Worm (Caenorhabditis elegans) whole organism, early embryonic: ENCODE measurements around the gene igcm-2.

Experiments
- B0310.2 ChIP-seq: sonication (generic microtip); optimal IDR thresholded peaks from 2 replicates; lab custom pipeline; 2016; ENCODE audit warnings: mild to moderate bottlenecking, missing genetic modification characterization, missing compliant biosample characterization
- F13C5.2 ChIP-seq: sonication (generic microtip); optimal IDR thresholded peaks from 2 replicates; lab custom pipeline; 2017; ENCODE audit warnings: mild to moderate bottlenecking, missing genetic modification characterization, inconsistent platforms, missing compliant biosample characterization
- aly-1 ChIP-seq: sonication (generic microtip); optimal IDR thresholded peaks from 2 replicates; lab custom pipeline; 2016; ENCODE audit warnings: missing genetic modification characterization, missing compliant biosample characterization
- ama-1 ChIP-seq: fragments of 150-350 bp; optimal IDR thresholded peaks from 2 replicates; lab custom pipeline; 2014
- ceh-13 ChIP-seq: fragments of 200-800 bp; sonication (Bioruptor generic); optimal IDR thresholded peaks from 2 replicates; lab custom pipeline; 2018; ENCODE audit warnings: mild to moderate bottlenecking, missing genetic modification characterization, missing compliant biosample characterization
- ceh-36 ChIP-seq: sonication (generic microtip); optimal IDR thresholded peaks from 2 replicates; lab custom pipeline; 2016; ENCODE audit warnings: missing genetic modification characterization, inconsistent platforms, missing compliant biosample characterization
- ets-7 ChIP-seq: sonication (generic microtip); optimal IDR thresholded peaks from 2 replicates; lab custom pipeline; 2016; ENCODE audit warnings: missing genotype, missing genetic modification characterization, missing compliant biosample characterization
- flt-1 ChIP-seq: fragments of 200-800 bp; sonication (Bioruptor generic); IDR thresholded peaks from 2 replicates; pipeline ENCODE4 v1.3.6; 2022; ENCODE audit warnings: missing genetic modification characterization, missing compliant biosample characterization
- hmbx-1 ChIP-seq: sonication (generic microtip); optimal IDR thresholded peaks from 2 replicates; lab custom pipeline; 2016; ENCODE audit warnings: mild to moderate bottlenecking, missing genetic modification characterization, missing compliant biosample characterization
- hmg-4 ChIP-seq: fragments of 200-800 bp; sonication (Bioruptor generic); optimal IDR thresholded peaks from 2 replicates; lab custom pipeline; 2018; ENCODE audit warnings: mild to moderate bottlenecking, missing genetic modification characterization, missing compliant biosample characterization
- hnd-1 ChIP-seq: sonication (generic microtip); optimal IDR thresholded peaks from 2 replicates; lab custom pipeline; 2016; ENCODE audit warnings: missing genetic modification characterization, missing compliant biosample characterization
- pes-1 ChIP-seq: fragments of 200-800 bp; sonication (Bioruptor generic); IDR thresholded peaks from 2 replicates; pipeline ENCODE4 v1.3.6; 2022; ENCODE audit warnings: missing genetic modification reagents, missing genetic modification characterization, missing compliant biosample characterization
- scrt-1 ChIP-seq: fragments of 200-800 bp; sonication (Bioruptor generic); IDR thresholded peaks from 2 replicates; pipeline ENCODE4 v1.3.6; 2022; ENCODE audit warnings: missing genetic modification characterization, missing compliant biosample characterization
- sea-1 ChIP-seq: fragments of 200-800 bp; sonication (Bioruptor generic); conservative IDR thresholded peaks from 2 replicates; pipeline ENCODE4 v1.3.6; 2022; ENCODE audit warnings: missing genetic modification characterization, missing compliant biosample characterization
- tbx-11 ChIP-seq: fragments of 200-800 bp; sonication (Bioruptor generic); IDR thresholded peaks from 2 replicates; pipeline ENCODE4 v1.3.6; 2022; ENCODE audit warnings: missing genetic modification characterization, missing compliant biosample characterization
- tbx-37 ChIP-seq: fragments of 200-800 bp; sonication (Bioruptor generic); conservative IDR thresholded peaks from 2 replicates; pipeline ENCODE4 v1.3.6; 2022; ENCODE audit warnings: missing genetic modification reagents, missing genetic modification characterization, missing compliant biosample characterization
- tra-4 ChIP-seq: sonication (generic microtip); optimal IDR thresholded peaks from 2 replicates; lab custom pipeline; 2017; ENCODE audit warnings: missing genetic modification characterization, missing compliant biosample characterization

The igcm-2 gene

DNA sequence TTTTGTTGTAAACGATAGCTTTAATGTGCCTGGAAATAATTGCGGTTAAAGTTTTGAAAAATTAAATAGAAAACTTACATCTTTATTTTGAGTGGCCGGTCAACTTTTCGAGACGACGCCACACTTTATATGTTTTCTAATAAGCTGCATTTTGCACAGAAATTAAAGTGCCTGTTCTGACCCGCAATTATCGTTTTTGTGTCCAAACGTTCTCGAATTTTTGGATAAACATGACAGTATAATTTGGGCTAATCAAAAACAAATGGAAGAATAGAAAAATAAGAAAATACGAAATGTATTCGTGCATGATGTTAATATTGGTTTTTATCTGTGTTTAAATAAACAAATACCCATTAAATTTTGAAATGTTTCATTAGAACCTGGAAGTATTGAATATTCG, 29.3 kb upstream of the igcm-2 start, which contains the start of gene K10C2.12:
TSS of gene K10C2.12 (minus strand) at position 101 of the 400 bp plus-strand sequence.
- TF ChIP-seq B0310.2 (tag; lab: Kevin White, UChicago) (no peak), ets-7 (tag; lab: Kevin White, UChicago) (no peak), sea-1 (GFP tag; lab: Robert Waterston, UW) (no peak), aly-1 (tag; lab: Kevin White, UChicago) (no peak)

ce11 chrX:6419113-6419512, 27.7 kb upstream of the igcm-2 start:
- TF ChIP-seq B0310.2 (tag; lab: Kevin White, UChicago) (no peak), sea-1 (GFP tag; lab: Robert Waterston, UW) (no peak), hmbx-1 (tag; lab: Kevin White, UChicago) (no peak), ceh-13 (GFP tag; lab: Kevin White, UChicago) (no peak), pes-1 (no peak), scrt-1 (GFP tag; lab: Robert Waterston, UW) (no peak), tra-4 (tag; lab: Kevin White, UChicago) (no peak), aly-1 (tag; lab: Kevin White, UChicago) (no peak), hmg-4 (no peak)

DNA sequence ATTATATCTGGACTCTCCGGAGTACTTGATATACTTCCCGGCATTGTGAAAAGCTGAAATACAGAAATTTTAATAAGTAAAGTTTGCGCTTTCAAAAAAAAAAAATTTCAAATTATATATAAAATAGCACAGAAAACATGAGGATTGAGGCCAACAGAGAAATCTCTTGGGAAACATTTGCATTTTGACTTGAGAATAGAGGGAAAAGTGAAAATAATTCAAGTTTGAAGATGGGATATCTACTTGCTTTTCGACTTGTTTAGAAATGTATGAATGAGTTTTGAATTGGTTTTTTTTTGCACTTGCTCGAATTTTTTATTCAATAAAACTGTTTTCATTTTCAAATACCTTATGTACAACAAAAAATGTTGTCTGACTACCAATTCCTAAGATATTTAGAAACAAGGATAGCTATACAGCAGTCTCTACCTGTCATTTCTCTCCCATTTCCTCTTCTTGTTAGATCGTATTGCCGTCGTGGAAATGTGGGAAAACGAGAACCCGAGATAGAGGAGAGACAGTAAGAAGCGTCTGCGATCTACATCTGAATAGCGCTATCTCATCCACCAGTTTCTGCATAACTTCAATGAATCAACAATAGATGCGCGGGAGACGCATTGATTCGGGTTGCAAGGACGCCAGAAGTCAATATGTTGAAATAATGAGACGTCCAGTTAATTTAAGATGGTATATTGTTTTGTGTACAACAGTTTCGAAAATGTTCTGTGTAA, 25.1 kb upstream of the igcm-2 start, which contains the start of gene T22E5.6:
TSS of gene T22E5.6 (minus strand) at position 51 of the 731 bp plus-strand sequence.
- TF ChIP-seq ets-7 (tag; lab: Kevin White, UChicago) = no peak
- TF ChIP-seq pes-1 = no peak
- no peak for TF ChIP-seq ama-1

DNA sequence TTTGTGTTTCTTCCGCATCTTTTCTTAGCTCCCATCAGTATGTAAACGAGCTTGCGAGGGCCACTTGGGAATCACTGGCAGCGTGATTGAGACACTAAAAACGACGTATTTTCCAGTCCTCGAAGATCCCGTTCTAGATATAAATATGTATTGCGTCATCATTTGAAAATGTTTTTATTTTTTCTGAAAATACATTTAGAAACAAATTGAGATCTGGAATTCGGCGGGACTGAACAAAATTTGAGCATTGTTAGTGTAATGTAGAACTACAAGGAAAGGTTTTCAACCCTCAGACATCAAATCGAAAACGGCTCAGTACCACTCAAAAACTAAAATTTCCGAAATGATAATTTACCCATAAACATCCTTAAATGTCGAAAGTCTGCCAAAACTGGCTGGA, 22.2 kb upstream of the igcm-2 start:
- TF ChIP-seq tbx-37 (GFP tag; lab: Robert Waterston, UW) = no peak
- TF ChIP-seq ama-1 = no peak
- TF ChIP-seq ceh-13 (GFP tag; lab: Kevin White, UChicago) = no peak
- TF ChIP-seq hmbx-1 (tag; lab: Kevin White, UChicago) = no peak
- no peak for TF ChIP-seq ceh-36 (tag; lab: Kevin White, UChicago)
- no peak for TF ChIP-seq aly-1 (tag; lab: Kevin White, UChicago)
- no peak for TF ChIP-seq hmg-4
- TF ChIP-seq sea-1 (GFP tag; lab: Robert Waterston, UW) = no peak
- no peak for TF ChIP-seq ets-7 (tag; lab: Kevin White, UChicago)
- no peak for TF ChIP-seq flt-1
- no peak for TF ChIP-seq B0310.2 (tag; lab: Kevin White, UChicago)
- no peak for TF ChIP-seq tra-4 (tag; lab: Kevin White, UChicago)
- TF ChIP-seq scrt-1 (GFP tag; lab: Robert Waterston, UW) = no peak

ce11 chrX:6412575-6412974, 21.2 kb upstream of the igcm-2 start, which contains the start of gene T22E5.1:
Gene T22E5.1, plus strand, starts transcription at chrX:6412875.
- TF ChIP-seq ets-7 (tag; lab: Kevin White, UChicago) (no peak), tra-4 (tag; lab: Kevin White, UChicago) (no peak), tbx-37 (GFP tag; lab: Robert Waterston, UW) (no peak), F13C5.2 (no peak), aly-1 (tag; lab: Kevin White, UChicago) (no peak), pes-1 (no peak), scrt-1 (GFP tag; lab: Robert Waterston, UW) (no peak), ceh-13 (GFP tag; lab: Kevin White, UChicago) (no peak), ceh-36 (tag; lab: Kevin White, UChicago) (no peak), hnd-1 (tag; lab: Kevin White, UChicago) (no peak), tbx-11 (GFP tag; lab: Robert Waterston, UW) (no peak), B0310.2 (tag; lab: Kevin White, UChicago) (no peak), flt-1 (no peak), hmbx-1 (tag; lab: Kevin White, UChicago) (no peak), hmg-4 (no peak)

DNA sequence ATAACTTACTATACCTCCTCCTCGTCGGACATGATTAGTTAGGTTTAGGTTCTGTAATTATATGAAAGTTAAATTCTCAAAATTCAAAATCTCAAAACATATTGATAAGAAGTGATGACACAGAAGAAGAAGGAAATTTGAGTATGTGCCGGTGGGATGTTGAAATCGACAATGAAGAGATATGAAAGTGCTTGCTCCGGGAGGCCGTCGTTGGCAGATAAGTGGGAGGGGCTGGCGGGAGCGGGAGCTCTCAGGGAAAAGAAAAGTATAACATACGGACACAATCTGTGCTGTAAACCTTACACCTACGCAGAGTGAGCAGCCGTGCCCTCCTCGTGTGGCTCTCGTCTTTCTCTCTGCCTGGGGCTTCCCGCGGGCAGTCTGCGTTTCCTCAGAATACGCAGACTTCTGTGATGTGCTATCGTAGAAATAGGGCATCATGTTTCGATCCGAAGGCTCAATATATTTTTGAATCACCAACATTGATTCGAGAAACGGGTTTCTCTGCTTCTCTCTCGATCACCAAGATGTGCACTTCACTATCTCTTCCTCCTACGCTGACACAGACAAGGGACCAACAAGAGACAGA, 18.9 kb upstream of the igcm-2 start, which contains the start of gene mup-2:
TSS of gene mup-2 (minus strand) at position 51 of the 589 bp plus-strand sequence.
- TF ChIP-seq ets-7 (tag; lab: Kevin White, UChicago) = no peak
- no peak for TF ChIP-seq hnd-1 (tag; lab: Kevin White, UChicago)
- TF ChIP-seq ceh-36 (tag; lab: Kevin White, UChicago) = no peak
- no peak for TF ChIP-seq ama-1
- TF ChIP-seq hmg-4 = no peak
- TF ChIP-seq tbx-37 (GFP tag; lab: Robert Waterston, UW) = no peak
- TF ChIP-seq pes-1 = no peak
- no peak for TF ChIP-seq scrt-1 (GFP tag; lab: Robert Waterston, UW)
- no peak for TF ChIP-seq F13C5.2

DNA sequence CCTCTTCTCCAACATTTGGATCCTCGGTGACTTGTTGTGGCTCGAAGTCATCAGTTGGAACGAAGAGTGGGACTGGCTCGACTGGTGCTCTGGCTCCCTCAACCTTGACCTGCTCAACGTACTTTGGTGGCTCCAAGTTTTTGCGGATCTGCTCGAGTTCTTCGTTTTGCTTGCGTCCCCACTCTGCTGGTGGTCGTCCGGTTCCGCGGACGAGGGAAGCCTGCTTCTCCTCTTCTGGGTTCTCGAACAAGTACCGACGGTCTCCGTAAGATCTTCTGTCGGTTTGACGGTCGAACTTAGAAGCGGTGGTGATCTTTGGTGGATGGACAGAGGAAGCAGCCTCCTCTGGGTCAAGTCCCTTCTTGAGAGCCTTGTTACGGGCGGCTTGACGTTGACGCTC, 17.3 kb upstream of the igcm-2 start:
- no peak for TF ChIP-seq tbx-37 (GFP tag; lab: Robert Waterston, UW)
- TF ChIP-seq sea-1 (GFP tag; lab: Robert Waterston, UW) = no peak
- TF ChIP-seq hmbx-1 (tag; lab: Kevin White, UChicago) = no peak
- TF ChIP-seq scrt-1 (GFP tag; lab: Robert Waterston, UW) = no peak
- TF ChIP-seq tra-4 (tag; lab: Kevin White, UChicago) = no peak
- no peak for TF ChIP-seq pes-1
- TF ChIP-seq hnd-1 (tag; lab: Kevin White, UChicago) = no peak
- no peak for TF ChIP-seq flt-1
- no peak for TF ChIP-seq ceh-36 (tag; lab: Kevin White, UChicago)
- TF ChIP-seq tbx-11 (GFP tag; lab: Robert Waterston, UW) = no peak
- no peak for TF ChIP-seq B0310.2 (tag; lab: Kevin White, UChicago)
- TF ChIP-seq ets-7 (tag; lab: Kevin White, UChicago) = no peak
- TF ChIP-seq ceh-13 (GFP tag; lab: Kevin White, UChicago) = no peak
- TF ChIP-seq F13C5.2 = no peak
- no peak for TF ChIP-seq ama-1
- TF ChIP-seq hmg-4 = no peak
